Worm (Caenorhabditis elegans): ENCODE results near the gene tag-290.

DNA sequence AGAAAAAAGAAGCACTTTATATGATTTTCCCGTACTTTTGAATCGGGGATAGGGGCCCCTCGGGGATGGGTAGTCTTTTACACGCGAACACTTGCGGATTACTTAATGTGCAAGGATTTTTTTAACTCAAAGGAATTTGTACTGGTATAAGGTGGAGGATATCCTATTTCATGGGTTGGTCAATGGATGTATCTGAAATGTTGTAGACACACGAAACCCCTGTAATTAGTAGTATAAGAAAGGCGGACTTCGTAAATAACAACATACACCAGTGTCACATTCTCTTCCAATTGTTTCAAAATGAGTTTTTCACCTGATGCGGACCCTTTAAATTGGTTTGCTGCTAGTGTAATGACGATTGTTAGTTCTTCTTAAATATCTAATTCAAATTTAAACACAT is 19.7 kb upstream of the tag-290 start, which contains the start of gene srx-80:
- TF ChIP-seq B0310.2 (tag; optimal IDR thresholded peaks at IDR 0.05) (no peak), hmg-4 (GFP tag; optimal IDR thresholded peaks at IDR 0.05) (no peak), F13C5.2 (tag; optimal IDR thresholded peaks at IDR 0.05) (no peak), ama-1 (optimal IDR thresholded peaks at IDR 0.05) (no peak), hmbx-1 (tag; optimal IDR thresholded peaks at IDR 0.05) (no peak), tra-4 (tag; optimal IDR thresholded peaks at IDR 0.05) (no peak), ceh-13 (GFP tag; optimal IDR thresholded peaks at IDR 0.05) (no peak), flt-1 (GFP tag; IDR thresholded peaks at IDR 0.05) (no peak), tbx-11 (GFP tag; IDR thresholded peaks at IDR 0.05) (no peak), aly-1 (tag; optimal IDR thresholded peaks at IDR 0.05) (no peak), tbx-37 (GFP tag; conservative IDR thresholded peaks at IDR 0.05) (no peak), sea-1 (GFP tag; conservative IDR thresholded peaks at IDR 0.05) (no peak), hnd-1 (tag; optimal IDR thresholded peaks at IDR 0.05) (no peak), pes-1 (GFP tag; IDR thresholded peaks at IDR 0.05) (no peak)

All from whole organism, early embryonic.